Worm (Caenorhabditis elegans): Measurements from ENCODE around the gene W03C9.8.

DNA sequence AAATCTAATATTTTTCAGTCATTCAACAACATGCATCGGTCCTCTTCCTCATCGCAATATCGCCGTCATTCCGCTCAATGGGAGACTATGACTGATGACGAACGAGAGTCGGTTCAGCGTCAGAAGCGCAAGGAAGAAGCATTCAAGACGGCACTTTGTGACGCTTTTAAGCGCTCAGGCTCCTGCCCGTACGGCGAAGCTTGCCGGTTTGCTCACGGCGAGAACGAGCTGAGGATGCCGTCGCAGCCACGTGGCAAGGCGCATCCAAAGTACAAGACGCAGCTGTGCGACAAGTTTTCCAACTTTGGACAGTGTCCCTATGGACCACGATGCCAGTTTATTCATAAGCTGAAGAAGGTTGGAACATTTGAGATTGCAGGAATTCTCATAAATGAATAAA, 20.5 kb downstream of the W03C9.8 start:
- TF ChIP-seq nhr-11 (tag; optimal IDR thresholded peaks at IDR 0.05) (no peak), hlh-15 (tag; optimal IDR thresholded peaks at IDR 0.05) (no peak), unc-55 (GFP tag; optimal IDR thresholded peaks at IDR 0.05) (no peak), ceh-24 (tag; optimal IDR thresholded peaks at IDR 0.05) (no peak), odd-2 (tag; optimal IDR thresholded peaks at IDR 0.05) (no peak), hlh-30 (tag; optimal IDR thresholded peaks at IDR 0.05; ENCODE audit: insufficient read depth) (no peak)
